Fruit fly (Drosophila melanogaster): ENCODE measurements around the gene PCNA2.

The PCNA2 gene

DNA sequence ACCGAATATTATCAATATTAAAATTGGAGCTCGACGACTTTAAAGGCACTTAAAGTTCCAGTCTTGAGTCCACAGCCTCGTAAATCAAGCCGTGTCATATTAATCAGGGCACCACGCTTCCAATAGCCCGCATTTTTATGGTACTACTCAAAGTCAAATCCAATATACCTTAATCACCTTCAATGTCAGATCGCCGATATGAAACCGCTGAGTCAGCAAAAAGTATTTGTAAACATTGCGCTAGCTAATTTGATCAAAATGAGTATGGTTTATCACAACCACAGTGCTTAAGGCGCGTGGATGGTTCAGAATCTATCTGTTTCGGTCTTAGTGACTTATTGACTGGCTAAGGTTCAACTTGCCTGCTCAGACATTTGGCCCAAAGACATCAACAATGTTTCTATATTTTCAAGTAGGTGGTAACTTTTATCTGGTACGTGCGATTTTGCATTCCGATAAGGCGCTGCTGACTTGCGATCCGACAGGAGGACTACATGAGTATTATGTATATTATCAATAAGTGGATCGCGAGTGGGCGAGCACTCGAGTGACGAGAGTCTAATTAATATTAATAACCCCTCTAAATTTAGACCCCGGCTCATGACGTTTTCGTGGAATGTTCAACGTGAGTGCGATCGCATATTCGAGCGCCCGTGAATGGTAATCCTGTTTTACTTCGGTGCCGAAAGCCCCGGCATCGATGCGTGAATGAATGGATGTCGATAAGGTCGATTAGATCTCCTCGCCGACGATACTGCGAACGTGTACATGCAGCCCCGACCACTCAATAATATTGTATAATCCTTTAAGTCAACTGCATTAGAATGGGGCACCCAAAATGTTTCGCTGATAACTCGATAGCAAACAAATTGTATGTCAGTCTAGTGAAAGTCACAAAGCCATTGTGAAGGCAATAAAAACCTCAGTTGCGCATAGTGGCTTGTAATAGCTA, 20.5 kb downstream of the PCNA2 start, which contains the start of gene CG13078:
TSS of gene CG13078 (plus strand) at position 902 of the 952 bp plus-strand sequence.
- no peak for TF ChIP-seq EcR (GFP tag; optimal IDR thresholded peaks at IDR 0.05)
- TF ChIP-seq psq (optimal IDR thresholded peaks at IDR 0.05): no peak
- TF ChIP-seq CG8478 (optimal IDR thresholded peaks at IDR 0.05): no peak
- no peak for TF ChIP-seq pan (optimal IDR thresholded peaks at IDR 0.05)
- no peak for TF ChIP-seq Dll (optimal IDR thresholded peaks at IDR 0.05)
- TF ChIP-seq usp (GFP tag; optimal IDR thresholded peaks at IDR 0.05): no peak

DNA sequence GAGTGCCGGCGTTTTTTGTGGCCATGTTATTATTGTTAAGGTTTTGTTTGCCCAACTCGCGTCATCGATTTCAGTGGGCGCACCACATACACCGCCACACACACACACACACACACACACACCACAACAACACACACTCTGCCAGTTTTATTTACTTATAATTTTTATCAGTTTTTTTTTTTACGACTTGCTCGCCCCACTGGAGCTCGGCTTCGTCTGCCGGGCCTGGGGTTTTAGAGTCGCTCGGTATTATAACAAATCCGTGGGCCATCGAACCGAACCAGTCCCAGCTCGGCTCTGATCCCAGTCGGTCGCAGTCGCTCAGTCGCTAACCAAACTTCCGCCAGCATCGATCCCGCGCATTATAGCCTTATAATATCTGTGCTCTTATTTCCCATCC, 34.4 kb downstream of the PCNA2 start:
- TF ChIP-seq psq (optimal IDR thresholded peaks at IDR 0.05) (no peak), CG8478 (optimal IDR thresholded peaks at IDR 0.05) (no peak), EcR (GFP tag; optimal IDR thresholded peaks at IDR 0.05) (peak in 1 of 2 experiments; percentile 73), usp (GFP tag; optimal IDR thresholded peaks at IDR 0.05) (no peak), Dll (optimal IDR thresholded peaks at IDR 0.05) (no peak), pan (optimal IDR thresholded peaks at IDR 0.05) (no peak)

DNA sequence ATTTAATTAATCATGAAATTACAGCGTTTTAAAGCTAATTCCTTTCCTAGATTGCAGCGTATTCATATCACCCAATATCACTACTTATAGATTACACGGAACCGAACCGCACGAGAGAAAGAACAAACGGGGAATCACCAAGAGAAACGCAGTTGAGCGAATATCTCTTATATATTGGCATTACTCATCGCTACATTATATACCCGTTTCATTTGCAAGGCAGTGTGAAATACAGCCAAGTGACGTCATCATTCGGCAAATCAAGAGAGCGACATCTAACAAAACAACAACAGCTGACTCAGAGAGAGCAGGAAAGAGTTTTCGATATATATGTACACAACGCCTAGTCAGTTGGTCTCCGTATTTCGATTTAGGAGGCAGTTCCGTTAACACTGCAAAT, 35.6 kb downstream of the PCNA2 start, which contains the start of gene Tep4:
TSS of gene Tep4 (plus strand) at position 350 of the 400 bp plus-strand sequence.
- TF ChIP-seq EcR (GFP tag; optimal IDR thresholded peaks at IDR 0.05) (no peak), usp (GFP tag; optimal IDR thresholded peaks at IDR 0.05) (no peak), psq (optimal IDR thresholded peaks at IDR 0.05) (no peak), Dll (optimal IDR thresholded peaks at IDR 0.05) (no peak), pan (optimal IDR thresholded peaks at IDR 0.05) (no peak), CG8478 (optimal IDR thresholded peaks at IDR 0.05) (no peak)

DNA sequence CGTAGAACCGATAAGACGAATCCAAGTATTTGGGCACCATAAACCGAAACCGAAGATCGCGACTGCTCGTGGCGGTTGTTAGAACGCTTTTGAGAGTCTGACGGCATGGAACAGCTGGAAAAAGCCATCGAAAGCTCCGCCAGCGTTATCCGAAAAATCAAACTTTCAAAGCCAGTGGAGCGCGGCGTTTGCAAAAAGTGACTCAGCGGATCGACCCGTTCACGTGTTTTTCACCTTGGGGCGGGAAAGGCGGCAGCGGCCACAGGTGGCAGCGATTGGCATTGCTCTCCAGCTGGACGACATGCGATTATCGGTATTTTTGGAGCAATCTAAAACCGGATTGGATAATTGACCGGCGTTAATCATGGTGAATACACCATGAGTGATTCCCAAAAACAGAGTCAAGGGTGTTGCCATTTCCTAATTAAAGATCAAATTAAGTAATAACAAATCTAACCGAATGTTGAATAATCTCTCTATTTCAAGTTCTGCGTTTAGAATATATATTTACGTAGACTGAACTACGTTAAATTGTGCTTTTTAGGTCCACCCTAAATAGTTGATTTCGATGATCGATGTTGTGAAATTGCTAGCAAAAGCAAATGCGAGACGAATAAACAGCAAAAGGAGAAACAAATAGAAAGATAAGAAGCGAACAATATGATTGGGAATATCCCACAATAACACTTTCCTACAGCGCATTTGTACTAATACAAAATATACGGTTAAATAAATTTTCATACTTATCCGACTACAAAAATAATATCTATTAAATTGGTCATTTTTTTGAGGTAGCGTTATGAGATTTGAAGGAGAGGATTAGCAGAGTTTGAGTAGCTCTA, 36.7 kb downstream of the PCNA2 start, which contains the start of gene CG10337:
TSS of gene CG10337 (minus strand) at position 91 of the 842 bp plus-strand sequence.
- TF ChIP-seq EcR (GFP tag; optimal IDR thresholded peaks at IDR 0.05): no peak
- no peak for TF ChIP-seq usp (GFP tag; optimal IDR thresholded peaks at IDR 0.05)
- TF ChIP-seq CG8478 (optimal IDR thresholded peaks at IDR 0.05): no peak
- no peak for TF ChIP-seq pan (optimal IDR thresholded peaks at IDR 0.05)
- TF ChIP-seq Dll (optimal IDR thresholded peaks at IDR 0.05): no peak
- TF ChIP-seq psq (optimal IDR thresholded peaks at IDR 0.05): no peak

DNA sequence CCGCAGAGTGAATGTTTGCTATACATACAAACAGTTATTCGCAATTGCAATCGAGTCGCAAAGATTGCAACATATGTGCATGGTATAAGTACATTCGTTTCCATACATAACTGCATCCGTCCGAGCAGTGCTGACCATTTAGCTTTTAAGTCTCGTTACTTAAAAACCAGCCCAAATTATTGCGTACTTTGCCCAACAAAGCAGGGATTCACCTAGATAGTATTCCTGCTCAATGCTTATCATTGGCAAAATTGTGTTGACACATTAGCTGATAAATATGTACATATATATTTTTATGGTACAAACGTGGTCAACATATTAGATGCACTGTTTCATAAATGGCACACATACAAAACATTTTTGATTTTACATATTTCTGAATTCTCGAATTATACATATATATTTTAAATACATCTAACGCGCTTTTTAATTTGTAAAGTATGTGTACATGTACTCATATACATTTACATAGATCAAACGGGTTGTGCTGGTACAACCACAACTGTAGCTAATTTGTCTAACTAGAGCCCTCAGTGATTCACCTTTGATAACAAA, 40.7 kb downstream of the PCNA2 start:
- no peak for TF ChIP-seq pan (optimal IDR thresholded peaks at IDR 0.05)

DNA sequence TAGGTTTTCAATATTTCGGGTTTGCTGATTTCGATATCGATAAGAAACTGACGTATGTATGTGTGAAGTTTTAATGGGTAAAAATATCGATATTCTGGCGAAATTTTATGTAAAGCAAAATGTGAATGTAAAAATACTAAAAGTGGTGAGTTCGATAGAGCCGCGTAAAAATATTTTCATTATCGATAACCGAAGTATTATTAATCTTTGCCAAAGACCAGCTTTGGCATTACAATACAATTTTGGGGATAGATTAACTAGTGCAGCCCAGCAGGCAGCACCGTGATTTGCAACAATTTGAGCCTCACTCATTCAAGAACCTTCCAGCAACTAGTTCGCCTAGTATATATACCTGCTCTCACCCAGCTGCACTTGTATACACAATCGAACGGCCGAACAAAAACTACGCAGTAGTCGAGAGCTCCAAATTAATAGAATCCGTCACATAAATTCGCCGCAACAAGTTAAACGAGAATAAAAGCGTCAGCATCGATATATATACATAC, 41.5 kb downstream of the PCNA2 start:
- TF ChIP-seq EcR (GFP tag; optimal IDR thresholded peaks at IDR 0.05) (no peak), CG8478 (optimal IDR thresholded peaks at IDR 0.05) (no peak), usp (GFP tag; optimal IDR thresholded peaks at IDR 0.05) (no peak), Dll (optimal IDR thresholded peaks at IDR 0.05) (no peak), pan (optimal IDR thresholded peaks at IDR 0.05) (no peak), psq (optimal IDR thresholded peaks at IDR 0.05) (no peak)

DNA sequence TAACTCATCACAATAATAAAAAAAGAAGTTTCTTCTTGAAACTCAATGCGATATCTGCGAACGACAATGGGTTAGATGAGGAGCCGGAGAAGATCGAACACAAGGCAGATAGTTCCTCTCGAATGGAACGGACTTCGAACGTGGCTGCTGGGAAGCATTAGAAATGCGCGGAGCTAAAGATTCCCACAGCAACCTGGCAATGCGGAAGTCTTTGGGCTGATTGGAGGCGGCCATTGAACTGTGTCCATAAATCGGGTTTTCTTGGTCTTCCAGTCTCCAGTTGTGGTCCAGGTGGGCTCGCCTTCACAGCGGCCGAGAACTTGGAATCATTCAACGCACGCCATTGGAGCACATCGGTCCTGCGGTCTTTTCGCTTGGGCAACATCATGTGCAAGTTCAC, 43.5 kb downstream of the PCNA2 start, which contains the start of gene CG13081:
TSS of gene CG13081 (plus strand) at position 301 of the 400 bp plus-strand sequence.
- TF ChIP-seq psq (optimal IDR thresholded peaks at IDR 0.05) (no peak), CG8478 (optimal IDR thresholded peaks at IDR 0.05) (no peak), Dll (optimal IDR thresholded peaks at IDR 0.05) (no peak), usp (GFP tag; optimal IDR thresholded peaks at IDR 0.05) (no peak), EcR (GFP tag; optimal IDR thresholded peaks at IDR 0.05) (peak in 1 of 2 experiments; percentile 42)

DNA sequence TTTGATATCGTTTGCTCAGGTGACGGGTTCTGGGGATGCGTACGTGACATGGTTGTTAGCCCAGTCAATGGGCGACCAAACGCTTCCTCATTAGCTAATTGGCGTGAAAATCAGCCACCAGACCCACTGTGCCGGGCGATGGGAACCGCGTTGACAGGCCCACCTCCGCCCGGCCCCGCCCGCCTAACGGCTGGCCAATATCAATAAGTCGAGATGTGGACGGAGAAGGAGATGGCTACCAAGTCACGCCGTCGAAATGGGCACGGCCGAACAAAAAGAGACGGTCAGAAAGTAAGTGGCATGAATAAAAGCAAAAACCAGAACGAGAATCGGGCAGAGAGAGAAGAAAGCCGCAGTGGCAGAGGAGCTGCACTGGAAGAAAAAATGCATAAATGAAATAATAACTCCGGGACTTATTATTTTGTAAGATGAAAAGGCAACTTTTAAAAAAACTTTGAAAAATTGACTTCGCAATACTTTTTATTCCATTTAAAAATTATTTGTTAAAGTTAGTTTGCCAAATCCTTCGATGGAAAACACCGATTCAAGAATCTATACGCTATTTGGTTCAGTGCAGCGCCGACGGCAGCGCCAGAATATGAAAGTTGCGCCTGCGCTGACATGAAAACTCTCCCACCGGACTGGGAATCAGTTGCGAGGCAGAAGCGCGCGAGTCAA, 45.9 kb downstream of the PCNA2 start, which contains the start of gene CG13082:
TSS of gene CG13082 (plus strand) at position 647 of the 678 bp plus-strand sequence.
- TF ChIP-seq EcR (GFP tag; optimal IDR thresholded peaks at IDR 0.05) (no peak), psq (optimal IDR thresholded peaks at IDR 0.05) (no peak), Dll (optimal IDR thresholded peaks at IDR 0.05) (no peak), CG8478 (optimal IDR thresholded peaks at IDR 0.05) (no peak), usp (GFP tag; optimal IDR thresholded peaks at IDR 0.05) (no peak), pan (optimal IDR thresholded peaks at IDR 0.05) (no peak)

DNA sequence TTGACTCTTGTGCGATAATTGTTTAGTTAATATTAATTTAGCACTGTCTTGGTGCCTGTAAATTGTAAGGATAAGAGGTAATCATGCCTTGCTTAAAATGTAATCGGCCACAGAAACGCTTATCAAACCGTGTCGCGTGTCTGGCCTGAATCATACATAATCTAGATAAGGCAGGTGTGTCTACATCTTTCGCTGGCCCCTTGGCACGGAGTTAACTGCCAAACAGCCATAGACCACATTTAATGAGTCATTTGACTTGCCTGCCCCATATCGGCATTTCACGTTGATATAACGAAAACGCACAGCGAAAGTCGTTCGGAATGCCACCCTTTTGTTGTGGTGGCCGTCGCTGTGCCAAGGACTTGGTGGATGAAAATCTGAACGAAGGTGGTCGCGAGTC, 48.6 kb downstream of the PCNA2 start, which contains the start of gene CG31697:
TSS of gene CG31697 (plus strand) at position 215 of the 400 bp plus-strand sequence.
- no peak for TF ChIP-seq usp (GFP tag; optimal IDR thresholded peaks at IDR 0.05)
- no peak for TF ChIP-seq psq (optimal IDR thresholded peaks at IDR 0.05)
- no peak for TF ChIP-seq CG8478 (optimal IDR thresholded peaks at IDR 0.05)
- TF ChIP-seq Dll (optimal IDR thresholded peaks at IDR 0.05): no peak
- no peak for TF ChIP-seq pan (optimal IDR thresholded peaks at IDR 0.05)
- TF ChIP-seq EcR (GFP tag; optimal IDR thresholded peaks at IDR 0.05): no peak

DNA sequence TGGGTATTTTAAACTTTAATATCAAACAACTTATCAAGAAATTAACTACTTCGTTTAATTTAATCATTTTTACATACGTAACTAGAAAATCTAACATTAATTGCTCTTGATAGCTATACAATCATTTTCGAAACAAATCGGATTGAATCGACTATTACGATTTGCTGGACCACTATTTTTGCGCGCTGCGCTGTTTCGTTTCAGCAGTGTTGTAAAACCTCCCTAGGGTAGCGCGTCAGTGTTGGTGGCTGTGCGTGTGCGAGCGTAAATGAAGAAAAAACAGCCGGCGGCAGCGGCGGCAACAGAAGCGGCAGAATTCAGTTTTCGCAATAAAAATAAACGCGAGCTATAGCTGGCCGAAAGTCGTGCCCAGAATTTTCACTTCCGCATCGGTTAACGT, 50.5 kb downstream of the PCNA2 start, which contains the start of gene CG33116:
TSS of gene CG33116 (plus strand) at position 233 of the 400 bp plus-strand sequence.
- TF ChIP-seq CG8478 (optimal IDR thresholded peaks at IDR 0.05): no peak
- TF ChIP-seq EcR (GFP tag; optimal IDR thresholded peaks at IDR 0.05): no peak
- no peak for TF ChIP-seq psq (optimal IDR thresholded peaks at IDR 0.05)
- no peak for TF ChIP-seq usp (GFP tag; optimal IDR thresholded peaks at IDR 0.05)
- no peak for TF ChIP-seq pan (optimal IDR thresholded peaks at IDR 0.05)
- no peak for TF ChIP-seq Dll (optimal IDR thresholded peaks at IDR 0.05)

All from whole organism.